Worm (Caenorhabditis elegans): ENCODE results near the gene C24H10.3.

ce11 chrX:5093997-5094396 lies 33.1 kb downstream of the C24H10.3 start:
- TF ChIP-seq nhr-12 (tag; optimal IDR thresholded peaks at IDR 0.05) = no peak
- no peak for TF ChIP-seq aly-2 (tag; optimal IDR thresholded peaks at IDR 0.05)
- no peak for TF ChIP-seq ztf-4 (tag; optimal IDR thresholded peaks at IDR 0.05)
- no peak for TF ChIP-seq pha-4 (tag; optimal IDR thresholded peaks at IDR 0.05)
- no peak for TF ChIP-seq nhr-76 (tag; optimal IDR thresholded peaks at IDR 0.05)
- no peak for TF ChIP-seq nhr-11 (tag; optimal IDR thresholded peaks at IDR 0.05)
- TF ChIP-seq sea-2 (GFP tag; optimal IDR thresholded peaks at IDR 0.05) = no peak
- TF ChIP-seq nhr-77 (tag; optimal IDR thresholded peaks at IDR 0.05) = no peak
- no peak for TF ChIP-seq tbx-2 (tag; optimal IDR thresholded peaks at IDR 0.05)
- TF ChIP-seq jun-1 (tag; optimal IDR thresholded peaks at IDR 0.05) = no peak
- TF ChIP-seq nfya-1 (tag; optimal IDR thresholded peaks at IDR 0.05; ENCODE audit: insufficient read depth) = no peak
- TF ChIP-seq egl-27 (tag; optimal IDR thresholded peaks at IDR 0.05) = no peak
